Worm (Caenorhabditis elegans): ENCODE measurements around the gene apm-3.

DNA sequence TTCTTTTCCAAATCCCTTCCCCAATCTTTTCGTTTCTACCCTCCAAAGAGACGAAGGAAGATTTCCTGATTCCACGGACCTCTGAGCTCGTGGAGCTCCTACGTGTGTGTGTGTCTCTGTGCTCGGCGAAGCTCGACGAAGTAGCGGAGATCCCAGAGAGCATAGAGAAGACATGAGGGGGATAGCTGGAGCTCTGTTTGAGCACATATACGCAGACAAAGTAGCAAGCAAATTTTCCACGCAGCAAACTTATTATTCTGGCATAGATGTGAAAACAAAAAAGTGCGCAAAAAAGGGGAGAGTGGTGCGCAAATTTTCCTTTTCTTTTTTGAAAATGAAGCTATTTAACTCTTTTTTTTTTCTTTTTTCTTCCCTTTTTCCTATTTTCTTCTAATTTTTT lies 21.9 kb upstream of the apm-3 start:
- TF ChIP-seq ets-7 (tag; optimal IDR thresholded peaks at IDR 0.05) (no peak), ama-1 (optimal IDR thresholded peaks at IDR 0.05) (no peak), tbx-11 (GFP tag; IDR thresholded peaks at IDR 0.05) (no peak), hmbx-1 (tag; optimal IDR thresholded peaks at IDR 0.05) (no peak)

All from whole organism, early embryonic.